Fruit fly (Drosophila melanogaster) whole organism, embryonic: ENCODE results near the gene ATPsynepsilonL.
A peak's percentile ranks its signal among the peaks of the same experiment; 100 is the strongest.

Source experiments
- CG10543 ChIP-seq: fragments of 200-800 bp; sonication (Bioruptor generic); optimal IDR thresholded peaks from 3 replicates; lab custom pipeline; 2017; ENCODE audit warnings: missing biosample characterization, mild to moderate bottlenecking, missing genetic modification characterization, moderate library complexity
- CG10654 ChIP-seq: fragments of 200-800 bp; sonication (Bioruptor generic); optimal IDR thresholded peaks from 2 replicates; lab custom pipeline; 2016; ENCODE audit warnings: missing biosample characterization, missing genetic modification characterization
- CG12236 ChIP-seq: fragments of 200-800 bp; sonication (Bioruptor generic); optimal IDR thresholded peaks from 2 replicates; lab custom pipeline; 2016; ENCODE audit warnings: missing biosample characterization, missing genetic modification characterization
- CG12391 ChIP-seq: fragments of 200-800 bp; sonication (Bioruptor generic); optimal IDR thresholded peaks from 3 replicates; lab custom pipeline; 2018; ENCODE audit warnings: missing biosample characterization, mild to moderate bottlenecking, missing genetic modification characterization, moderate library complexity
- CG12942 ChIP-seq: fragments of 200-800 bp; sonication (Bioruptor generic); optimal IDR thresholded peaks from 3 replicates; lab custom pipeline; 2016; ENCODE audit warnings: missing biosample characterization, missing genetic modification characterization
- CG13123 ChIP-seq: fragments of 200-800 bp; sonication (Bioruptor generic); optimal IDR thresholded peaks from 2 replicates; lab custom pipeline; 2016; ENCODE audit warnings: missing biosample characterization, missing genetic modification characterization
- CG13894 ChIP-seq: fragments of 200-800 bp; sonication (Bioruptor generic); optimal IDR thresholded peaks from 3 replicates; lab custom pipeline; 2018; ENCODE audit warnings: missing biosample characterization, mild to moderate bottlenecking, missing genetic modification characterization, moderate library complexity
- CG14965 ChIP-seq: fragments of 200-800 bp; sonication (Bioruptor generic); optimal IDR thresholded peaks from 2 replicates; lab custom pipeline; 2016; ENCODE audit warnings: missing biosample characterization, missing genetic modification characterization, borderline replicate concordance
- CG15011 ChIP-seq: fragments of 200-800 bp; sonication (Bioruptor generic); optimal IDR thresholded peaks from 3 replicates; lab custom pipeline; 2018; ENCODE audit warnings: missing biosample characterization, mild to moderate bottlenecking, missing genetic modification characterization
- CG16779 ChIP-seq: fragments of 200-800 bp; sonication (Bioruptor generic); IDR thresholded peaks from 2 replicates; pipeline ENCODE4 v1.3.6; 2022; ENCODE audit warnings: missing biosample characterization, missing genetic modification characterization
- CG17361 ChIP-seq: fragments of 200-800 bp; sonication (Bioruptor generic); IDR thresholded peaks from 3 replicates; pipeline ENCODE4 v1.3.6; 2022; ENCODE audit warnings: missing biosample characterization, missing genetic modification characterization
- CG17829 ChIP-seq: fragments of 200-800 bp; optimal IDR thresholded peaks from 2 replicates; lab custom pipeline; 2019; ENCODE audit warnings: missing biosample characterization, mild to moderate bottlenecking, missing genetic modification characterization, moderate library complexity
- CG33213 ChIP-seq: fragments of 200-800 bp; sonication (Bioruptor generic); optimal IDR thresholded peaks from 3 replicates; lab custom pipeline; 2016; ENCODE audit warnings: missing biosample characterization, missing genetic modification characterization
- CG3838 ChIP-seq: fragments of 200-800 bp; sonication (Bioruptor generic); optimal IDR thresholded peaks from 3 replicates; lab custom pipeline; 2016; ENCODE audit warnings: missing biosample characterization, missing genetic modification characterization
- CG5245 ChIP-seq: fragments of 200-800 bp; sonication (Bioruptor generic); optimal IDR thresholded peaks from 3 replicates; lab custom pipeline; 2016; ENCODE audit warnings: missing biosample characterization, missing genetic modification characterization
- CG6254 ChIP-seq: fragments of 200-800 bp; sonication (Bioruptor generic); optimal IDR thresholded peaks from 3 replicates; lab custom pipeline; 2017; ENCODE audit warnings: mild to moderate bottlenecking, missing biosample characterization, missing genetic modification reagents, missing genetic modification characterization
- CG7372 ChIP-seq: fragments of 200-800 bp; sonication (Bioruptor generic); IDR thresholded peaks from 2 replicates; pipeline ENCODE4 v1.3.6; 2022; ENCODE audit warnings: missing biosample characterization, missing genetic modification characterization
- CG7786 ChIP-seq: fragments of 200-800 bp; sonication (Bioruptor generic); optimal IDR thresholded peaks from 2 replicates; lab custom pipeline; 2016; ENCODE audit warnings: missing biosample characterization, missing genetic modification characterization
- CG8359 ChIP-seq: fragments of 200-800 bp; sonication (Bioruptor generic); optimal IDR thresholded peaks from 2 replicates; lab custom pipeline; 2017; ENCODE audit warnings: missing biosample characterization, mild to moderate bottlenecking, missing genetic modification characterization, borderline replicate concordance
- CG8944 ChIP-seq: fragments of 200-800 bp; sonication (Bioruptor generic); optimal IDR thresholded peaks from 3 replicates; lab custom pipeline; 2016; ENCODE audit warnings: missing biosample characterization, missing genetic modification characterization
- CG9215 ChIP-seq: fragments of 200-800 bp; sonication (Bioruptor generic); IDR thresholded peaks from 2 replicates; pipeline ENCODE4 v1.3.6; 2022; ENCODE audit warnings: missing biosample characterization, missing genetic modification characterization
- CG9437 ChIP-seq: fragments of 200-800 bp; sonication (Bioruptor generic); optimal IDR thresholded peaks from 2 replicates; lab custom pipeline; 2018; ENCODE audit warnings: missing biosample characterization, mild to moderate bottlenecking, missing genetic modification characterization
- CG9932 ChIP-seq: fragments of 200-800 bp; sonication (Bioruptor generic); IDR thresholded peaks from 2 replicates; pipeline ENCODE4 v1.3.6; 2022; ENCODE audit warnings: missing biosample characterization, missing genetic modification characterization
- Dad ChIP-seq: fragments of 200-800 bp; sonication (Bioruptor generic); optimal IDR thresholded peaks from 3 replicates; lab custom pipeline; 2016; ENCODE audit warnings: missing biosample characterization, missing genetic modification characterization
- Deaf1 ChIP-seq: fragments of 200-800 bp; optimal IDR thresholded peaks from 3 replicates; lab custom pipeline; 2019; ENCODE audit warnings: missing biosample characterization, mild to moderate bottlenecking, missing genetic modification characterization, moderate library complexity
- Dek ChIP-seq: fragments of 200-800 bp; sonication (Bioruptor generic); optimal IDR thresholded peaks from 3 replicates; lab custom pipeline; 2019; ENCODE audit warnings: missing biosample characterization, mild to moderate bottlenecking, missing genetic modification characterization, moderate library complexity
- E2f2 ChIP-seq: fragments of 200-800 bp; sonication (Bioruptor generic); IDR thresholded peaks from 2 replicates; pipeline ENCODE4 v1.3.6; 2022; ENCODE audit warnings: missing biosample characterization, missing genetic modification characterization
- Ets65A ChIP-seq: fragments of 200-800 bp; sonication (Bioruptor generic); peaks from one replicate; lab custom pipeline; 2016; ENCODE audit warnings: missing biosample characterization, missing genetic modification characterization
- Hmr ChIP-seq: fragments of 200-800 bp; sonication (Bioruptor generic); optimal IDR thresholded peaks from 3 replicates; lab custom pipeline; 2017; ENCODE audit warnings: mild to moderate bottlenecking, missing biosample characterization, missing genetic modification reagents, missing genetic modification characterization
- Hr39 ChIP-seq: fragments of >200 bp; optimal IDR thresholded peaks from 2 replicates; lab custom pipeline; 2017
- MESR4 ChIP-seq: fragments of 200-800 bp; sonication (Bioruptor generic); optimal IDR thresholded peaks from 2 replicates; lab custom pipeline; 2018; ENCODE audit warnings: missing biosample characterization, mild to moderate bottlenecking, missing genetic modification characterization, moderate library complexity
- Max ChIP-seq: fragments of 200-800 bp; sonication (Bioruptor generic); optimal IDR thresholded peaks from 2 replicates; lab custom pipeline; 2016; ENCODE audit warnings: missing biosample characterization, mild to moderate bottlenecking, missing genetic modification characterization
- Sox100B ChIP-seq: fragments of 200-800 bp; sonication (Bioruptor generic); optimal IDR thresholded peaks from 3 replicates; lab custom pipeline; 2018; ENCODE audit warnings: missing biosample characterization, mild to moderate bottlenecking, missing genetic modification characterization
- Ssrp ChIP-seq: fragments of 200-800 bp; sonication (Bioruptor generic); optimal IDR thresholded peaks from 2 replicates; lab custom pipeline; 2018; ENCODE audit warnings: missing biosample characterization, mild to moderate bottlenecking, missing genetic modification characterization, moderate library complexity
- ase ChIP-seq: fragments of 200-800 bp; sonication (Bioruptor generic); IDR thresholded peaks from 3 replicates; pipeline ENCODE4 v1.3.6; 2022; ENCODE audit warnings: missing biosample characterization, missing genetic modification characterization
- bsh ChIP-seq, 2 experiments: fragments of 200-800 bp; sonication (Bioruptor generic); optimal IDR thresholded peaks; 2 replicates each; lab custom pipeline; 2017 to 2018; ENCODE audit warnings: mild to moderate bottlenecking in 2 of 2, missing biosample characterization in 2 of 2, missing genetic modification characterization in 2 of 2, moderate library complexity in 1 of 2
- gcm ChIP-seq: fragments of 200-800 bp; sonication (Bioruptor generic); optimal IDR thresholded peaks from 2 replicates; lab custom pipeline; 2019; ENCODE audit warnings: missing biosample characterization, mild to moderate bottlenecking, missing genetic modification characterization, moderate library complexity
- gfzf ChIP-seq: fragments of 200-800 bp; sonication (Bioruptor generic); optimal IDR thresholded peaks from 2 replicates; lab custom pipeline; 2016; ENCODE audit warnings: missing biosample characterization, mild to moderate bottlenecking, missing genetic modification characterization, moderate library complexity
- gt ChIP-seq: fragments of 200-800 bp; sonication (Bioruptor generic); IDR thresholded peaks from 2 replicates; pipeline ENCODE4 v1.3.6; 2022; ENCODE audit warnings: missing biosample characterization, missing genetic modification characterization
- lilli ChIP-seq: fragments of 200-800 bp; sonication (Bioruptor generic); optimal IDR thresholded peaks from 3 replicates; lab custom pipeline; 2016; ENCODE audit warnings: missing biosample characterization, missing genetic modification characterization
- pnt ChIP-seq: fragments of 200-800 bp; sonication (Bioruptor generic); optimal IDR thresholded peaks from 3 replicates; lab custom pipeline; 2016; ENCODE audit warnings: missing biosample characterization, missing genetic modification characterization
- repo ChIP-seq: fragments of 200-800 bp; sonication (Bioruptor generic); optimal IDR thresholded peaks from 2 replicates; lab custom pipeline; 2016; ENCODE audit warnings: missing biosample characterization, missing genetic modification characterization
- sna ChIP-seq: fragments of 200-800 bp; sonication (Bioruptor generic); IDR thresholded peaks from 2 replicates; pipeline ENCODE4 v1.3.6; 2022; ENCODE audit warnings: missing biosample characterization, missing genetic modification characterization; ENCODE audit not compliant: partially characterized antibody
- stwl ChIP-seq: fragments of 200-800 bp; sonication (Bioruptor generic); optimal IDR thresholded peaks from 3 replicates; lab custom pipeline; 2018; ENCODE audit warnings: missing biosample characterization, mild to moderate bottlenecking, missing genetic modification characterization, moderate library complexity
- sug ChIP-seq: fragments of 200-800 bp; optimal IDR thresholded peaks from 2 replicates; lab custom pipeline; 2019; ENCODE audit warnings: missing biosample characterization, mild to moderate bottlenecking, missing genetic modification characterization, moderate library complexity
- twi ChIP-seq: fragments of 200-800 bp; optimal IDR thresholded peaks from 2 replicates; lab custom pipeline; 2019; ENCODE audit warnings: missing biosample characterization, mild to moderate bottlenecking, missing genetic modification characterization, moderate library complexity
- usp ChIP-seq: fragments of >200 bp; optimal IDR thresholded peaks from 2 replicates; lab custom pipeline; 2017; ENCODE audit warnings: missing biosample characterization, missing genetic modification characterization
- z ChIP-seq: fragments of 200-800 bp; sonication (Bioruptor generic); IDR thresholded peaks from 3 replicates; pipeline ENCODE4 v1.3.6; 2022; ENCODE audit warnings: missing biosample characterization, missing genetic modification characterization
- zen2 ChIP-seq: fragments of 200-800 bp; sonication (Bioruptor generic); IDR thresholded peaks from 3 replicates; pipeline ENCODE4 v1.3.6; 2022; ENCODE audit warnings: missing biosample characterization, missing genetic modification characterization; ENCODE audit not compliant: partially characterized antibody

Gene ATPsynepsilonL

DNA sequence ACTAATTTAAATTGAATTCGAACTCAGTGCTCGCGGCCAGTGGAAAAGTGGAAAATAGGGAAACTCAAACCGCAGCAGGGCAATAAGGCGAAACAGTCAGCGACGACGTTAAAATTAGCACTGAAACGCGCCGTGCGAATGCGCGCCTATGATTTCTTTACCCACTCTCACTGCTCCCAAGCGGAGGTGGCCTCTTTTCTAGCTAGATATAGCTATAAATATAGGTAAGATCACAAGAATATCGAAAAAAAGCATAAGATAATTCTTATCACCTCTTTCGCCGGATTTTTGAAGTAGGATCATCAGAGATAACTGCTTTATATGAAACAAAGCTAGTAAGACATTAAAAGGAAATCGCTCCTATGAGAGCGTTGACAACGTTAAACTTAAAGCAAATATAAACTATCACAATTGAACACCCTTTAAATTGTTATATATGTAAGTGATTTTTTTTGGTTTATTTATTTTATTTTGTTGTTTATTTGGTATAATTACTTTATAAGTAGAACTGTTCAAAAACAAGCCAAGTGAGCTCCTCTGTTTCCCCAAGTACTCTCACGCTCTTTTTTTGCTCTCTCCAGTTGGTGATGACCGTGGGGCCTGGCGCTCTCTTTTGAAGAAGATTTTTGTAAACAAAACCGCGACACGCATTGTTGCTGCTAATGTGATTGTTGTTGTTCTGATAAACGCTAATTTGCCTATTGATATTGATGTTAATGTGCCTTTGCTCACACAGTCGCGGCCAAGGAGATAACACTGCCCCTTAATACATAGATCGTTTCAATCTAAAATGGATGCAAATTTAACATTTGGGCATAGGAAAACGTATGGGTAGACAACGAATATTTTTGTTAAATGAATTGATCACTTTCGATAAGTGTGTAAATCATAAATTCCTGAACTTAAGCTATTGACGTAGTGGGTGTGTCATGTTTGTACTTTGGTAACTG lies 18.4 kb downstream of the ATPsynepsilonL start, which contains the start of gene tws (continued):
- TF ChIP-seq stwl (tag; lab: Kevin White, UChicago) (no peak), CG16779 (no peak), twi (tag; lab: Kevin White, UChicago) (no peak), CG12942 (GFP tag; lab: Kevin White, UChicago) (no peak), Dad (GFP tag; lab: Kevin White, UChicago) (no peak), CG6254 (GFP tag; lab: Kevin White, UChicago) (peak; percentile 54), Sox100B (GFP tag; lab: Kevin White, UChicago) (peak; percentile 55), CG13123 (GFP tag; lab: Kevin White, UChicago) (no peak), Max (GFP tag; lab: Kevin White, UChicago) (peak; percentile 51), CG8359 (GFP tag; lab: Kevin White, UChicago) (no peak), CG9437 (GFP tag; lab: Kevin White, UChicago) (peak; percentile 58), sug (tag; lab: Kevin White, UChicago) (peak; percentile 74), MESR4 (peak; percentile 14), Dek (tag; lab: Kevin White, UChicago) (peak; percentile 56), ase (GFP tag; lab: Robert Waterston, UW) (no peak), pnt (GFP tag; lab: Kevin White, UChicago) (peak; percentile 4), Ets65A (GFP tag; lab: Kevin White, UChicago) (peak; percentile 54), gt (GFP tag; lab: Robert Waterston, UW) (no peak), CG14965 (GFP tag; lab: Kevin White, UChicago) (no peak), Deaf1 (tag; lab: Kevin White, UChicago) (peak; percentile 24), repo (GFP tag; lab: Kevin White, UChicago) (no peak), CG9215 (GFP tag; lab: Robert Waterston, UW) (no peak), CG10543 (GFP tag; lab: Kevin White, UChicago) (peak; percentile 46), usp (no peak), CG13894 (tag; lab: Kevin White, UChicago) (peak; percentile 35), CG12391 (tag; lab: Kevin White, UChicago) (peak; percentile 29), gfzf (GFP tag; lab: Kevin White, UChicago) (no peak), CG33213 (peak; percentile 19), CG7372 (GFP tag; lab: Robert Waterston, UW) (no peak), Hmr (GFP tag; lab: Kevin White, UChicago) (peak; percentile 58), bsh (GFP tag; optimal IDR thresholded peaks at IDR 0.05; lab: Kevin White, UChicago) (peak; percentile 6 to 23), Ssrp (tag; lab: Kevin White, UChicago) (peak; percentile 35), CG7786 (GFP tag; lab: Kevin White, UChicago) (no peak), gcm (GFP tag; lab: Kevin White, UChicago) (peak; percentile 18), CG5245 (no peak), CG8944 (GFP tag; lab: Kevin White, UChicago) (no peak), CG9932 (GFP tag; lab: Robert Waterston, UW) (peak; percentile 61), CG15011 (GFP tag; lab: Kevin White, UChicago) (peak; percentile 14), zen2 (GFP tag; lab: Robert Waterston, UW) (no peak), CG17361 (GFP tag; lab: Robert Waterston, UW) (peak; percentile 70; the same call in 2 of the 3 replicates), Hr39 (lab: Kevin White, UChicago) (no peak), sna (GFP tag; lab: Robert Waterston, UW) (no peak), CG17829 (tag; lab: Kevin White, UChicago) (peak; percentile 22), E2f2 (GFP tag; lab: Robert Waterston, UW) (peak; percentile 57), lilli (GFP tag; lab: Kevin White, UChicago) (peak; percentile 44), CG12236 (GFP tag; lab: Kevin White, UChicago) (peak; percentile 35), CG3838 (peak; percentile 66), CG10654 (GFP tag; lab: Kevin White, UChicago) (no peak), z (GFP tag; lab: Robert Waterston, UW) (no peak)
